Fruit fly (Drosophila melanogaster): ENCODE data around the gene tna.
A peak's percentile ranks its signal among the peaks of the same experiment; 100 is the strongest.

The tna gene

dm6 chr3L:10837869-10838783 is 2.8 kb downstream of the tna start (continued):
- TF ChIP-seq Opbp (GFP tag; IDR thresholded peaks at IDR 0.05; ENCODE audit: partially characterized antibody) (no peak), stwl (tag; optimal IDR thresholded peaks at IDR 0.05) (no peak), CG8089 (GFP tag; optimal IDR thresholded peaks at IDR 0.05) (peak; percentile 52), wor (GFP tag; IDR thresholded peaks at IDR 0.05) (peak; percentile 47; the same call in 1 of the 2 replicates), Antp (GFP tag; optimal IDR thresholded peaks at IDR 0.05) (peak; percentile 34), Hey (tag; optimal IDR thresholded peaks at IDR 0.05) (no peak), fd102C (GFP tag; optimal IDR thresholded peaks at IDR 0.05) (no peak), az2 (GFP tag; optimal IDR thresholded peaks at IDR 0.05) (peak; percentile 66), wek (GFP tag; optimal IDR thresholded peaks at IDR 0.05) (no peak), CG6689 (GFP tag; IDR thresholded peaks at IDR 0.05) (peak; percentile 68), CG12299 (tag; optimal IDR thresholded peaks at IDR 0.05) (no peak), CG18764 (GFP tag; optimal IDR thresholded peaks at IDR 0.05) (peak; percentile 45), Dbx (GFP tag; IDR thresholded peaks at IDR 0.05) (peak; percentile 65), Blimp-1 (GFP tag; optimal IDR thresholded peaks at IDR 0.05) (peak; percentile 68), ara (GFP tag; IDR thresholded peaks at IDR 0.05) (peak; percentile 60), H2.0 (GFP tag; IDR thresholded peaks at IDR 0.05) (peak; percentile 76), CG2129 (GFP tag; IDR thresholded peaks at IDR 0.05; ENCODE audit: partially characterized antibody) (no peak), da (GFP tag; optimal IDR thresholded peaks at IDR 0.05) (no peak), bcd (GFP tag; optimal IDR thresholded peaks at IDR 0.05) (peak; percentile 48), CG6854 (GFP tag; optimal IDR thresholded peaks at IDR 0.05) (no peak), CG4730 (GFP tag; IDR thresholded peaks at IDR 0.05) (peak; percentile 68), fru (optimal IDR thresholded peaks at IDR 0.05) (no peak), Lhr (GFP tag; optimal IDR thresholded peaks at IDR 0.05) (no peak), CG9437 (GFP tag; optimal IDR thresholded peaks at IDR 0.05) (peak; percentile 41), H15 (GFP tag; IDR thresholded peaks at IDR 0.05) (peak; percentile 72), Gsc (GFP tag; IDR thresholded peaks at IDR 0.05) (no peak), CG12219 (GFP tag; optimal IDR thresholded peaks at IDR 0.05) (peak; percentile 42), Nf-YB (GFP tag; optimal IDR thresholded peaks at IDR 0.05) (no peak), cas (GFP tag; IDR thresholded peaks at IDR 0.05) (no peak), CG3407 (GFP tag; optimal IDR thresholded peaks at IDR 0.05) (no peak), chm (GFP tag; IDR thresholded peaks at IDR 0.05) (peak; percentile 66; the same call in 1 of the 2 replicates), CG9817 (tag; optimal IDR thresholded peaks at IDR 0.05) (peak; percentile 43), CG14050 (GFP tag; IDR thresholded peaks at IDR 0.05) (peak; percentile 71; the same call in 2 of the 3 replicates), CG18262 (tag; optimal IDR thresholded peaks at IDR 0.05) (peak; percentile 56), GATAe (GFP tag; conservative IDR thresholded peaks at IDR 0.05) (no peak), CG30020 (tag; optimal IDR thresholded peaks at IDR 0.05) (no peak), insv (GFP tag; optimal IDR thresholded peaks at IDR 0.05) (no peak), Usf (GFP tag; optimal IDR thresholded peaks at IDR 0.05) (no peak), CG3281 (GFP tag; optimal IDR thresholded peaks at IDR 0.05) (peak; percentile 66), CG6654 (GFP tag; optimal IDR thresholded peaks at IDR 0.05) (peak; percentile 2), btn (GFP tag; optimal IDR thresholded peaks at IDR 0.05) (no peak), CG2712 (tag; optimal IDR thresholded peaks at IDR 0.05) (peak; percentile 64), CG32767 (GFP tag; IDR thresholded peaks at IDR 0.05) (no peak), knrl (GFP tag; IDR thresholded peaks at IDR 0.05; ENCODE audit: partially characterized antibody) (no peak), Side (GFP tag; optimal IDR thresholded peaks at IDR 0.05) (no peak), zfh2 (GFP tag; optimal IDR thresholded peaks at IDR 0.05) (peak; percentile 12), Nf-YC (tag; optimal IDR thresholded peaks at IDR 0.05) (peak; percentile 22), slbo (GFP tag; IDR thresholded peaks at IDR 0.05) (peak; percentile 74), CG18599 (GFP tag; optimal IDR thresholded peaks at IDR 0.05) (peak; percentile 77)

All from whole organism, embryonic.